Worm (Caenorhabditis elegans) whole organism, L2 larva: ENCODE data around the gene sym-2.

ENCODE experiments used
- C34F6.9 ChIP-seq: fragments of 150-350 bp; optimal IDR thresholded peaks from 2 replicates; lab custom pipeline; 2014; ENCODE audit warnings: missing biosample characterization, missing genetic modification characterization
- R02D3.7 ChIP-seq: fragments of 150-350 bp; optimal IDR thresholded peaks from 2 replicates; lab custom pipeline; 2014; ENCODE audit warnings: missing biosample characterization, missing genetic modification characterization
- Y55F3AM.14 ChIP-seq: fragments of 200-800 bp; sonication (Bioruptor generic); optimal IDR thresholded peaks from 2 replicates; lab custom pipeline; 2018; ENCODE audit warnings: mild to moderate bottlenecking, missing genetic modification characterization, missing compliant biosample characterization
- alr-1 ChIP-seq: fragments of 150-350 bp; optimal IDR thresholded peaks from 2 replicates; lab custom pipeline; 2014; ENCODE audit warnings: missing biosample characterization, missing genetic modification characterization
- aly-2 ChIP-seq: fragments of 150-350 bp; optimal IDR thresholded peaks from 2 replicates; lab custom pipeline; 2014; ENCODE audit warnings: missing biosample characterization, missing genetic modification characterization
- ama-1 ChIP-seq: fragments of 150-350 bp; optimal IDR thresholded peaks from 2 replicates; lab custom pipeline; 2018; ENCODE audit warnings: inconsistent platforms
- blmp-1 ChIP-seq: sonication (generic microtip); optimal IDR thresholded peaks from 2 replicates; lab custom pipeline; 2017; ENCODE audit warnings: missing genetic modification characterization, mild to moderate bottlenecking, missing compliant biosample characterization, antibody characterized with exemption, moderate library complexity; ENCODE audit not compliant: insufficient read depth
- ceh-16 ChIP-seq: fragments of 150-350 bp; optimal IDR thresholded peaks from 2 replicates; lab custom pipeline; 2014; ENCODE audit warnings: missing biosample characterization, missing genetic modification characterization
- ceh-82 ChIP-seq: fragments of 150-350 bp; optimal IDR thresholded peaks from 2 replicates; lab custom pipeline; 2014; ENCODE audit warnings: missing biosample characterization, missing genetic modification characterization
- crh-2 ChIP-seq: sonication (generic microtip); optimal IDR thresholded peaks from 2 replicates; lab custom pipeline; 2017; ENCODE audit warnings: missing biosample characterization, missing genetic modification characterization
- dmd-4 ChIP-seq: sonication (generic microtip); optimal IDR thresholded peaks from 2 replicates; lab custom pipeline; 2017; ENCODE audit warnings: missing biosample characterization, missing genetic modification characterization
- egl-27 ChIP-seq: sonication (generic microtip); optimal IDR thresholded peaks from 3 replicates; lab custom pipeline; 2017; ENCODE audit warnings: missing biosample characterization, missing genetic modification reagents, missing genetic modification characterization
- elt-1 ChIP-seq: fragments of 150-350 bp; optimal IDR thresholded peaks from 2 replicates; lab custom pipeline; 2014; ENCODE audit warnings: missing biosample characterization, missing genetic modification characterization
- elt-3 ChIP-seq: sonication (generic microtip); optimal IDR thresholded peaks from 2 replicates; lab custom pipeline; 2017; ENCODE audit warnings: missing biosample characterization, missing genetic modification characterization
- fos-1 ChIP-seq: fragments of 150-350 bp; optimal IDR thresholded peaks from 2 replicates; lab custom pipeline; 2014; ENCODE audit warnings: missing biosample characterization, missing genetic modification characterization
- gmeb-1 ChIP-seq: fragments of 150-350 bp; optimal IDR thresholded peaks from 2 replicates; lab custom pipeline; 2014; ENCODE audit warnings: missing biosample characterization, missing genetic modification characterization
- lin-11 ChIP-seq: fragments of 150-350 bp; sonication (generic microtip); optimal IDR thresholded peaks from 2 replicates; lab custom pipeline; 2014; ENCODE audit warnings: missing biosample characterization, missing genetic modification characterization, inconsistent platforms, mixed read lengths
- lin-39 ChIP-seq: fragments of 150-350 bp; optimal IDR thresholded peaks from 2 replicates; lab custom pipeline; 2014; ENCODE audit warnings: missing biosample characterization, missing genetic modification reagents, missing genetic modification characterization
- lsy-2 ChIP-seq, 2 experiments: fragments of 150-350 bp in 1 of 2; sonication (generic microtip) in 1 of 2; optimal IDR thresholded peaks; 2 replicates each; lab custom pipeline; 2014 to 2017; ENCODE audit warnings: missing biosample characterization in 2 of 2, missing genetic modification characterization in 2 of 2
- mab-5 ChIP-seq: fragments of 150-350 bp; optimal IDR thresholded peaks from 2 replicates; lab custom pipeline; 2014; ENCODE audit warnings: missing biosample characterization, missing genetic modification characterization
- mbf-1 ChIP-seq: sonication (generic microtip); optimal IDR thresholded peaks from 2 replicates; lab custom pipeline; 2017; ENCODE audit warnings: missing biosample characterization, missing genetic modification characterization
- mdl-1 ChIP-seq, 2 experiments: fragments of 150-350 bp in 1 of 2; sonication (generic microtip) in 1 of 2; optimal IDR thresholded peaks; 2 replicates each; lab custom pipeline; 2017; ENCODE audit warnings: missing biosample characterization in 2 of 2, missing genetic modification characterization in 2 of 2
- nhr-10 ChIP-seq: sonication (generic microtip); optimal IDR thresholded peaks from 2 replicates; lab custom pipeline; 2017; ENCODE audit warnings: missing biosample characterization, missing genetic modification characterization
- nhr-11 ChIP-seq: fragments of 150-350 bp; optimal IDR thresholded peaks from 2 replicates; lab custom pipeline; 2014; ENCODE audit warnings: missing biosample characterization, missing genetic modification characterization
- nhr-12 ChIP-seq: fragments of 150-350 bp; optimal IDR thresholded peaks from 2 replicates; lab custom pipeline; 2014; ENCODE audit warnings: missing biosample characterization, missing genetic modification characterization
- nhr-129 ChIP-seq: fragments of 150-350 bp; optimal IDR thresholded peaks from 2 replicates; lab custom pipeline; 2014; ENCODE audit warnings: missing biosample characterization, missing genetic modification characterization
- nhr-21 ChIP-seq: fragments of 150-350 bp; optimal IDR thresholded peaks from 2 replicates; lab custom pipeline; 2014; ENCODE audit warnings: missing biosample characterization, missing genetic modification characterization
- nhr-23 ChIP-seq: fragments of 150-350 bp; optimal IDR thresholded peaks from 2 replicates; lab custom pipeline; 2014; ENCODE audit warnings: missing biosample characterization, missing genetic modification reagents, missing genetic modification characterization
- nhr-237 ChIP-seq: fragments of 150-350 bp; optimal IDR thresholded peaks from 2 replicates; lab custom pipeline; 2014; ENCODE audit warnings: missing biosample characterization, missing genetic modification characterization
- nhr-25 ChIP-seq: fragments of 150-350 bp; sonication (generic microtip); optimal IDR thresholded peaks from 3 replicates; lab custom pipeline; 2014; ENCODE audit warnings: missing biosample characterization, missing genetic modification characterization
- nhr-6 ChIP-seq: fragments of 150-350 bp; optimal IDR thresholded peaks from 2 replicates; lab custom pipeline; 2014; ENCODE audit warnings: missing biosample characterization, missing genetic modification characterization
- peb-1 ChIP-seq: fragments of 150-350 bp; optimal IDR thresholded peaks from 2 replicates; lab custom pipeline; 2014; ENCODE audit warnings: missing biosample characterization, missing genetic modification characterization
- sem-4 ChIP-seq: fragments of 150-350 bp; optimal IDR thresholded peaks from 2 replicates; lab custom pipeline; 2014; ENCODE audit warnings: missing biosample characterization, missing genetic modification reagents, missing genetic modification characterization
- skn-1 ChIP-seq: sonication (generic microtip); optimal IDR thresholded peaks from 2 replicates; lab custom pipeline; 2017; ENCODE audit warnings: missing biosample characterization, missing genetic modification characterization
- sma-9 ChIP-seq, 2 experiments: fragments of 150-350 bp in 1 of 2; sonication (generic microtip) in 1 of 2; optimal IDR thresholded peaks; 2 replicates each; lab custom pipeline; 2014 to 2016; ENCODE audit warnings: missing genetic modification characterization in 2 of 2, mild to moderate bottlenecking in 1 of 2, missing biosample characterization in 1 of 2, missing compliant biosample characterization in 1 of 2, missing genetic modification reagents in 1 of 2, moderate library complexity in 1 of 2
- snpc-4 ChIP-seq: fragments of 150-350 bp; optimal IDR thresholded peaks from 2 replicates; lab custom pipeline; 2014; ENCODE audit warnings: missing biosample characterization, missing genetic modification characterization
- unc-55 ChIP-seq: fragments of 150-350 bp; sonication (generic microtip); optimal IDR thresholded peaks from 3 replicates; lab custom pipeline; 2014; ENCODE audit warnings: missing biosample characterization, missing genetic modification reagents, missing genetic modification characterization
- unc-62 ChIP-seq: fragments of 150-350 bp; optimal IDR thresholded peaks from 2 replicates; lab custom pipeline; 2014; ENCODE audit warnings: missing biosample characterization, missing genetic modification reagents, missing genetic modification characterization
- zag-1 ChIP-seq: fragments of 150-350 bp; optimal IDR thresholded peaks from 2 replicates; lab custom pipeline; 2014; ENCODE audit warnings: missing biosample characterization, missing genetic modification characterization
- ztf-1 ChIP-seq: fragments of 200-800 bp; sonication (Bioruptor generic); conservative IDR thresholded peaks from 2 replicates; pipeline ENCODE4 v1.3.6; 2022; ENCODE audit warnings: missing genetic modification characterization, missing compliant biosample characterization
- ztf-11 ChIP-seq: sonication (generic microtip); optimal IDR thresholded peaks from 2 replicates; lab custom pipeline; 2017; ENCODE audit warnings: missing biosample characterization, missing genetic modification characterization
- ztf-4 ChIP-seq: fragments of 150-350 bp; optimal IDR thresholded peaks from 2 replicates; lab custom pipeline; 2014; ENCODE audit warnings: missing biosample characterization, missing genetic modification characterization

The sym-2 gene

DNA sequence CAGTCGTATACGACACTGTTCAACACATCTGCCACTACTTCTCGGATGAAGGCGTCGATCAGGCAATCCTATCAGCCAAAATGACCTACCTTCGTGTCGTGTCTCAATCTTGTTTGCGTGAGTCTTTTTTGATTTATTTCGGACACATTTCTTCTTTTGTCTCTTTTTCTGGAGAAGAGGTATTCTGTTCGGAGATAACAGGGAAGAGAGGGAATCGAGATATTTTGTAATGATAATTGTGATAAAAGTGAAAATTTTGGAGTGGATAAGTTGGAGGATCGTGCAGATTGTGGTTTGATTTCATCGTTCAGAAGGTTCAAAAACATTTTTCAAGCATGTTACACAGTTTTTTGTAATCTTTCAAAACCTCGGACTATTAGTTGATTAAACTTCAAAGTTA is 45.5 kb upstream of the sym-2 start:
- TF ChIP-seq dmd-4 (no peak), ztf-11 (tag; lab: Kevin White, UChicago) (no peak), lin-11 (tag; lab: Kevin White, UChicago) (no peak), nhr-12 (no peak), C34F6.9 (no peak), crh-2 (no peak), mbf-1 (tag; lab: Kevin White, UChicago) (no peak), Y55F3AM.14 (GFP tag; lab: Kevin White, UChicago) (no peak), sem-4 (tag; lab: Kevin White, UChicago) (no peak), nhr-23 (tag; lab: Kevin White, UChicago) (no peak), unc-62 (GFP tag; lab: Kevin White, UChicago) (no peak), ceh-16 (tag; lab: Kevin White, UChicago) (no peak), nhr-10 (tag; lab: Kevin White, UChicago) (no peak), unc-55 (GFP tag; lab: Kevin White, UChicago) (no peak)
- TF ChIP-seq, all 48 proteins: peak for 0

- TF ChIP-seq peb-1 (tag; lab: Kevin White, UChicago) (no peak), alr-1 (no peak), aly-2 (no peak), nhr-11 (tag; lab: Kevin White, UChicago) (no peak), zag-1 (tag; lab: Kevin White, UChicago) (no peak), unc-55 (GFP tag; lab: Kevin White, UChicago) (no peak), ztf-4 (tag; lab: Kevin White, UChicago) (no peak), skn-1 (no peak), elt-1 (tag; lab: Kevin White, UChicago) (no peak), R02D3.7 (tag; lab: Kevin White, UChicago) (no peak), crh-2 (no peak), nhr-237 (no peak), fos-1 (no peak), gmeb-1 (tag; lab: Kevin White, UChicago) (no peak), sma-9 (GFP tag; optimal IDR thresholded peaks at IDR 0.05; lab: Kevin White, UChicago) (no peak), sma-9 (tag; optimal IDR thresholded peaks at IDR 0.05; lab: Kevin White, UChicago) (no peak), unc-62 (GFP tag; lab: Kevin White, UChicago) (no peak), snpc-4 (no peak), ceh-82 (tag; lab: Kevin White, UChicago) (no peak), elt-3 (no peak)
Measured at ce11 chrII:9232923-9233322, 44.6 kb upstream of the sym-2 start, which contains the start of gene T26C5.2. Gene T26C5.2 (plus strand): TSS chrII:9233223.

- TF ChIP-seq egl-27 (tag; lab: Kevin White, UChicago) (no peak), ztf-1 (no peak), blmp-1 (tag; lab: Kevin White, UChicago) (peak; percentile 93), lin-11 (tag; lab: Kevin White, UChicago) (no peak), lin-39 (tag; lab: Kevin White, UChicago) (no peak), nhr-21 (tag; lab: Kevin White, UChicago) (peak; percentile 7), mdl-1 (tag; optimal IDR thresholded peaks at IDR 0.05; lab: Kevin White, UChicago) (no peak), ztf-11 (tag; lab: Kevin White, UChicago) (no peak), unc-55 (GFP tag; lab: Kevin White, UChicago) (no peak), ztf-4 (tag; lab: Kevin White, UChicago) (no peak), nhr-237 (no peak), elt-3 (no peak), aly-2 (no peak), ama-1 (lab: Kevin White, UChicago) (no peak), crh-2 (no peak)
Measured at ce11 chrII:9232493-9232892, 44.2 kb upstream of the sym-2 start.

- peak; percentile 97 for TF ChIP-seq skn-1
- TF ChIP-seq ztf-4 (tag; lab: Kevin White, UChicago) = no peak
- TF ChIP-seq nhr-25 (tag; lab: Kevin White, UChicago) = no peak
- no peak for TF ChIP-seq aly-2
- TF ChIP-seq crh-2 = peak; percentile 46
- no peak for TF ChIP-seq elt-3
- peak; percentile 93 for TF ChIP-seq fos-1
- TF ChIP-seq nhr-237 = no peak
- TF ChIP-seq ztf-11 (tag; lab: Kevin White, UChicago) = no peak
- peak; percentile 45 for TF ChIP-seq gmeb-1 (tag; lab: Kevin White, UChicago)
- no peak for TF ChIP-seq zag-1 (tag; lab: Kevin White, UChicago)
- TF ChIP-seq mab-5 = no peak
- TF ChIP-seq nhr-129 (tag; lab: Kevin White, UChicago) = no peak
- peak; percentile 24 for TF ChIP-seq egl-27 (tag; lab: Kevin White, UChicago)
- TF ChIP-seq sma-9 (GFP tag; optimal IDR thresholded peaks at IDR 0.05; lab: Kevin White, UChicago) = peak; percentile 71
- TF ChIP-seq sma-9 (tag; optimal IDR thresholded peaks at IDR 0.05; lab: Kevin White, UChicago) = no peak
- no peak for TF ChIP-seq lsy-2 (tag; optimal IDR thresholded peaks at IDR 0.05; lab: Kevin White, UChicago)
- no peak for TF ChIP-seq nhr-6 (tag; lab: Kevin White, UChicago)
Measured at ce11 chrII:9231240-9231639, 43.0 kb upstream of the sym-2 start, which contains the start of gene gst-13. Gene gst-13 (plus strand): TSS chrII:9231457.
